Worm (Caenorhabditis elegans) whole organism, young adult: Measurements from ENCODE around the gene C14A4.7.

Experiments
- Y67H2A.10 ChIP-seq: fragments of 200-800 bp; sonication (Bioruptor generic); conservative IDR thresholded peaks from 2 replicates; pipeline ENCODE4 v1.3.6; 2022; ENCODE audit warnings: missing genetic modification reagents, missing genetic modification characterization, missing compliant biosample characterization
- ama-1 ChIP-seq, 3 experiments: fragments of 150-350 bp in 1 of 3; sonication (generic microtip) in 2 of 3; optimal IDR thresholded peaks; 2 replicates each; lab custom pipeline; 2014 to 2018; ENCODE audit warnings: missing biosample characterization in 2 of 3, missing genetic modification characterization in 2 of 3, missing genetic modification reagents in 2 of 3
- attf-3 ChIP-seq: fragments of 200-800 bp; sonication (Bioruptor generic); conservative IDR thresholded peaks from 2 replicates; pipeline ENCODE4 v1.3.6; 2022; ENCODE audit warnings: missing genetic modification reagents, missing genetic modification characterization, missing compliant biosample characterization
- ccch-3 ChIP-seq: fragments of 200-800 bp; sonication (Bioruptor generic); optimal IDR thresholded peaks from 2 replicates; lab custom pipeline; 2018; ENCODE audit warnings: mild to moderate bottlenecking, missing genetic modification characterization, missing compliant biosample characterization
- dox-1 ChIP-seq: fragments of 200-800 bp; sonication (Bioruptor generic); IDR thresholded peaks from 2 replicates; pipeline ENCODE4 v1.3.6; 2022; ENCODE audit warnings: missing genetic modification reagents, missing genetic modification characterization, missing compliant biosample characterization
- egrh-3 ChIP-seq: fragments of 200-800 bp; sonication (Bioruptor generic); IDR thresholded peaks from 2 replicates; pipeline ENCODE4 v1.3.6; 2022; ENCODE audit warnings: missing genetic modification reagents, missing genetic modification characterization, missing compliant biosample characterization
- sea-2 ChIP-seq: fragments of 200-800 bp; sonication (Bioruptor generic); IDR thresholded peaks from 2 replicates; pipeline ENCODE4 v1.3.6; 2022; ENCODE audit warnings: missing genetic modification characterization, missing compliant biosample characterization
- unc-62 ChIP-seq: fragments of 150-350 bp; optimal IDR thresholded peaks from 2 replicates; lab custom pipeline; 2014; ENCODE audit warnings: missing biosample characterization, missing genetic modification reagents, missing genetic modification characterization
- zim-3 ChIP-seq: sonication (generic microtip); optimal IDR thresholded peaks from 2 replicates; lab custom pipeline; 2017; ENCODE audit warnings: mild to moderate bottlenecking, missing genetic modification characterization, moderate library complexity, missing compliant biosample characterization
- ztf-18 ChIP-seq: sonication (generic microtip); optimal IDR thresholded peaks from 2 replicates; lab custom pipeline; 2016; ENCODE audit warnings: missing genotype, mild to moderate bottlenecking, missing genetic modification characterization, missing compliant biosample characterization
- ztf-26 ChIP-seq: sonication (generic microtip); optimal IDR thresholded peaks from 2 replicates; lab custom pipeline; 2017; ENCODE audit warnings: missing genetic modification characterization, missing compliant biosample characterization

ce11 chrII:10578843-10579430, 17.4 kb downstream of the C14A4.7 start, which contains the start of gene rpb-6:
- TF ChIP-seq Y67H2A.10: no peak
- no peak for TF ChIP-seq unc-62 (GFP tag; lab: Kevin White, UChicago)
- no peak for TF ChIP-seq ama-1 (optimal IDR thresholded peaks at IDR 0.05; lab: Kevin White, UChicago)
- no peak for TF ChIP-seq ama-1 (GFP tag; optimal IDR thresholded peaks at IDR 0.05; lab: Kevin White, UChicago)
- TF ChIP-seq zim-3: no peak
- TF ChIP-seq sea-2: no peak
- no peak for TF ChIP-seq dox-1
- TF ChIP-seq egrh-3: no peak
- TF ChIP-seq ccch-3: no peak
- no peak for TF ChIP-seq ztf-18 (tag; lab: Kevin White, UChicago)
- no peak for TF ChIP-seq ztf-26
- TF ChIP-seq attf-3 (GFP tag; lab: Robert Waterston, UW): peak; percentile 92
